Worm (Caenorhabditis elegans): ENCODE results near the gene T22D1.1.

DNA sequence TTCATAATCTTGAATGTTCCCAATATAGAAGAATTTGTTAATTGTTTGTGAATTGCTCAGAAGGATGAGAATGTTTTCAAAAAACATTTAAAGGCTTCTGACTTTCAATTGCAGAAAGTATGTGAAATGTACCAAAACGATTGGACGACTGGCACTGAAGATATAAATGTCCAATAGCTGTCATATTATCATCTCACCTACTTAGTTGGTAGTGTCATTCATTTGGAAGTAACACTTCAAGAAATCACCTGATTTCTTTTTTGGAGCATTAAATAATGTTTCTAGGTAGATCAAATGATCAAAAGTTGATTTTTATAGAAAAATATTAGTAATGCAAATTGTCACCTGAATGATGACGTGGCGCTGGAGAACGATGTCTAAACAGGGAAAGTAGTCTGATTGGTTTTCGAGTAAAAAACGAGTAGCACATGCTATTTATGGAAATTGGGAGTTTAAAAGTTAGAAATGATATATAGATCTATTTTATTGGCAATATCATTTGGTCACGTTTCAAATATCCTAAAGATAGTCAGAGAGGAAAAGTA, 43.4 kb upstream of the T22D1.1 start:
- TF ChIP-seq ztf-29 (GFP tag; IDR thresholded peaks at IDR 0.05) (no peak), ref-1 (GFP tag; conservative IDR thresholded peaks at IDR 0.05) (no peak), flt-1 (GFP tag; IDR thresholded peaks at IDR 0.05) (no peak)

All from whole organism, midembryonic.